Worm (Caenorhabditis elegans): Measurements from ENCODE around the gene srbc-22.

- TF ChIP-seq nhr-76 (tag; optimal IDR thresholded peaks at IDR 0.05): no peak
- no peak for TF ChIP-seq daf-12 (tag; optimal IDR thresholded peaks at IDR 0.05)
- no peak for TF ChIP-seq aly-2 (tag; optimal IDR thresholded peaks at IDR 0.05)
- TF ChIP-seq nhr-12 (tag; optimal IDR thresholded peaks at IDR 0.05): no peak
These were observed 6.1 kb upstream of the srbc-22 start, which contains the start of gene C45H4.13 for ce11 chrV:2150876-2151275.
